Worm (Caenorhabditis elegans): ENCODE measurements around the gene cnc-3.
A peak's percentile ranks its signal among the peaks of the same experiment; 100 is the strongest.

Gene cnc-3

DNA sequence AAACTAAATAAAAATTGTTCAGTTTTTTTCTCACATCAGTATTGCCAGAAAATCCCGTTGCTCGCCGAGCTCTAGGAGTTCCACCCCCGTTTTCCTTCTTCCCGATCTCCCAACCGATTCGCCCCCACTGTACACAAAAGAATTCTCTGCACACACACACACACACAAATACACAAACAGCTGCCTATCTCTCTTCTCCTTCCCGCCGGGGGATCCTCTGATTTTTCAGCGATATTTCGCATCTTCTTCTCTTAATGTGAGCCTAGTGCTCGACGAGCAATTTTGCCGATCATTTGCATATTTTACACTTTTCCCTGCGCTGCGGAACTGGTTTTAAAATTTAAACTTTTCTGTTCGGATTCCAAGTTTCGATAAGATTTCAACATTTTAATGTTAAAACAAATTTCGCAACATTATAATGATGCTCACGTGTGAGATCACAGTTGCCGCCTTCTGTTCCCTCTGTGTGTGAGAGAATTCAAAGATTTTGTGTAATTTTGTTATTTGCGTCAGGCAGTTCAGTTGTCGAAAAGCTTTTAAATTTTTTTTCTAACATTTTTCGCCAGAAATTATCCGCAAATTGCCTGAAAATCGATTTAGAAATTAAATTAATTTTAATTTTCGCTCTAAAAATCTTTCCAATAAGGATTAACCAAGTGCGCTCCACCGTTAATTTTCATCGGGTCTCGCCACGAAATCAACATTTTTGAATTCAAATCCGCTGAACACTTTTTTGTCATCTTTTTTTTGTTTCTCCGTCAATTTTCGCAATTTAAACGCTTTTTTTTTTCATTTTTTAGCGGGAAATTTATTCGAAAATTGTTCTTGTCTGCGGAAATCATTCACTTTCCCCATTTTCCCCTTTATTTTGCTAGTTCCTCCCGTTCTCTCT, 23.5 kb downstream of the cnc-3 start:
- TF ChIP-seq nhr-43 (tag; optimal IDR thresholded peaks at IDR 0.05; ENCODE audit: poor library complexity, severe bottlenecking): peak; percentile 43
- TF ChIP-seq nhr-25 (tag; optimal IDR thresholded peaks at IDR 0.05): no peak
- TF ChIP-seq skn-1 (tag; optimal IDR thresholded peaks at IDR 0.05): peak; percentile 95
- TF ChIP-seq ama-1 (optimal IDR thresholded peaks at IDR 0.05): no peak
- peak; percentile 74 for TF ChIP-seq pha-4 (tag; optimal IDR thresholded peaks at IDR 0.05)
- no peak for TF ChIP-seq nhr-67 (tag; optimal IDR thresholded peaks at IDR 0.05)
- TF ChIP-seq egl-5 (tag; optimal IDR thresholded peaks at IDR 0.05): peak; percentile 62
- no peak for TF ChIP-seq zag-1 (tag; optimal IDR thresholded peaks at IDR 0.05)
- TF ChIP-seq ZK546.5 (tag; optimal IDR thresholded peaks at IDR 0.05): no peak
- TF ChIP-seq aly-2 (tag; optimal IDR thresholded peaks at IDR 0.05): no peak
- TF ChIP-seq elt-2 (tag; optimal IDR thresholded peaks at IDR 0.05): peak; percentile 27
- no peak for TF ChIP-seq ztf-4 (tag; optimal IDR thresholded peaks at IDR 0.05)
- no peak for TF ChIP-seq lsy-12 (tag; optimal IDR thresholded peaks at IDR 0.05)
- no peak for TF ChIP-seq daf-12 (tag; optimal IDR thresholded peaks at IDR 0.05)
- no peak for TF ChIP-seq mml-1 (tag; optimal IDR thresholded peaks at IDR 0.05)
- no peak for TF ChIP-seq ceh-82 (tag; optimal IDR thresholded peaks at IDR 0.05)
- TF ChIP-seq ceh-16 (tag; optimal IDR thresholded peaks at IDR 0.05): no peak
- no peak for TF ChIP-seq elt-3 (tag; optimal IDR thresholded peaks at IDR 0.05)
- no peak for TF ChIP-seq sea-2 (GFP tag; optimal IDR thresholded peaks at IDR 0.05)
- no peak for TF ChIP-seq ceh-9 (tag; optimal IDR thresholded peaks at IDR 0.05)
- peak; percentile 83 for TF ChIP-seq nhr-23 (tag; optimal IDR thresholded peaks at IDR 0.05)
- TF ChIP-seq R02D3.7 (tag; optimal IDR thresholded peaks at IDR 0.05): no peak
- no peak for TF ChIP-seq nhr-76 (tag; optimal IDR thresholded peaks at IDR 0.05)
- no peak for TF ChIP-seq tbx-2 (tag; optimal IDR thresholded peaks at IDR 0.05)
- TF ChIP-seq egl-27 (tag; optimal IDR thresholded peaks at IDR 0.05): no peak
- TF ChIP-seq nhr-237 (tag; optimal IDR thresholded peaks at IDR 0.05): no peak
- peak; percentile 24 for TF ChIP-seq pqm-1 (tag; optimal IDR thresholded peaks at IDR 0.05)
- peak; percentile 35 for TF ChIP-seq lin-39 (tag; optimal IDR thresholded peaks at IDR 0.05)
- TF ChIP-seq elt-1 (tag; optimal IDR thresholded peaks at IDR 0.05): peak; percentile 30
- no peak for TF ChIP-seq unc-39 (tag; optimal IDR thresholded peaks at IDR 0.05)
- no peak for TF ChIP-seq nhr-77 (tag; optimal IDR thresholded peaks at IDR 0.05)
- peak; percentile 9 for TF ChIP-seq fkh-2 (tag; optimal IDR thresholded peaks at IDR 0.05)
- no peak for TF ChIP-seq unc-62 (GFP tag; optimal IDR thresholded peaks at IDR 0.05)
- no peak for TF ChIP-seq mdl-1 (tag; optimal IDR thresholded peaks at IDR 0.05)
- no peak for TF ChIP-seq hmg-11 (tag; optimal IDR thresholded peaks at IDR 0.05)
- no peak for TF ChIP-seq eor-1 (tag; optimal IDR thresholded peaks at IDR 0.05)
- TF ChIP-seq nhr-11 (tag; optimal IDR thresholded peaks at IDR 0.05): no peak
- peak; percentile 48 for TF ChIP-seq ceh-28 (tag; optimal IDR thresholded peaks at IDR 0.05)
- TF ChIP-seq snpc-4 (tag; optimal IDR thresholded peaks at IDR 0.05): peak; percentile 10
- TF ChIP-seq nhr-28 (tag; optimal IDR thresholded peaks at IDR 0.05): no peak
- peak; percentile 86 for TF ChIP-seq lin-15B (tag; optimal IDR thresholded peaks at IDR 0.05)
- TF ChIP-seq fkh-10 (GFP tag; optimal IDR thresholded peaks at IDR 0.05): peak; percentile 35
- TF ChIP-seq fos-1 (tag; optimal IDR thresholded peaks at IDR 0.05): no peak
- no peak for TF ChIP-seq ztf-11 (tag; optimal IDR thresholded peaks at IDR 0.05)
- no peak for TF ChIP-seq nhr-12 (tag; optimal IDR thresholded peaks at IDR 0.05)
- TF ChIP-seq jun-1 (tag; optimal IDR thresholded peaks at IDR 0.05): no peak
- TF ChIP-seq nfya-1 (tag; optimal IDR thresholded peaks at IDR 0.05; ENCODE audit: insufficient read depth): peak; percentile 81
